Fruit fly (Drosophila melanogaster) whole organism, adult: Measurements from ENCODE around the gene Fatp1.

ENCODE experiments used
- CG11617 ChIP-seq: fragments of 200-800 bp; sonication (Bioruptor generic); optimal IDR thresholded peaks from 2 replicates; lab custom pipeline; 2017; ENCODE audit warnings: mild to moderate bottlenecking, missing biosample characterization, missing genetic modification reagents, missing genetic modification characterization
- CG12768 ChIP-seq: fragments of 200-800 bp; sonication (Bioruptor generic); optimal IDR thresholded peaks from 2 replicates; lab custom pipeline; 2017; ENCODE audit warnings: missing biosample characterization, missing genetic modification characterization, mild to moderate bottlenecking, moderate library complexity, missing genetic modification reagents
- CG1620 ChIP-seq: fragments of 200-800 bp; sonication (Bioruptor generic); optimal IDR thresholded peaks from 2 replicates; lab custom pipeline; 2016; ENCODE audit warnings: missing biosample characterization, missing genetic modification characterization
- CG33017 ChIP-seq: fragments of 200-800 bp; sonication (Bioruptor generic); optimal IDR thresholded peaks from 2 replicates; lab custom pipeline; 2018; ENCODE audit warnings: missing biosample characterization, mild to moderate bottlenecking, missing genetic modification characterization, moderate library complexity
- CG7101 ChIP-seq: fragments of 200-800 bp; sonication (Bioruptor generic); optimal IDR thresholded peaks from 2 replicates; lab custom pipeline; 2018; ENCODE audit warnings: missing biosample characterization, mild to moderate bottlenecking, missing genetic modification characterization, moderate library complexity
- Crg-1 ChIP-seq: fragments of 200-800 bp; sonication (Bioruptor generic); optimal IDR thresholded peaks from 2 replicates; lab custom pipeline; 2016; ENCODE audit warnings: missing biosample characterization, missing genetic modification characterization
- Mnt ChIP-seq: fragments of 200-800 bp; sonication (Bioruptor generic); optimal IDR thresholded peaks from 2 replicates; lab custom pipeline; 2016; ENCODE audit warnings: missing biosample characterization, mild to moderate bottlenecking, missing genetic modification characterization
- kay ChIP-seq: fragments of 200-800 bp; sonication (Bioruptor generic); peaks from one replicate; lab custom pipeline; 2016; ENCODE audit warnings: missing biosample characterization, missing genetic modification characterization, borderline replicate concordance
- pad ChIP-seq: fragments of 200-800 bp; sonication (Bioruptor generic); optimal IDR thresholded peaks from 3 replicates; lab custom pipeline; 2017; ENCODE audit warnings: missing biosample characterization, missing genetic modification characterization, mild to moderate bottlenecking, moderate library complexity, missing genetic modification reagents
- tj ChIP-seq: fragments of 200-800 bp; sonication (Bioruptor generic); optimal IDR thresholded peaks from 3 replicates; lab custom pipeline; 2017; ENCODE audit warnings: missing biosample characterization, mild to moderate bottlenecking, missing genetic modification characterization, moderate library complexity

- no peak for TF ChIP-seq CG12768 (GFP tag; lab: Kevin White, UChicago)
- no peak for TF ChIP-seq CG7101
- no peak for TF ChIP-seq Crg-1 (GFP tag; lab: Kevin White, UChicago)
- TF ChIP-seq kay (GFP tag; lab: Kevin White, UChicago), result no peak
- no peak for TF ChIP-seq pad (GFP tag; lab: Kevin White, UChicago)
- no peak for TF ChIP-seq CG1620
- TF ChIP-seq CG33017 (tag; lab: Kevin White, UChicago), result no peak
- TF ChIP-seq tj (GFP tag; lab: Kevin White, UChicago), result no peak
- TF ChIP-seq CG11617, result no peak
- no peak for TF ChIP-seq Mnt (GFP tag; lab: Kevin White, UChicago)
Observed at dm6 chr2L:10543048-10543752, 26.2 kb upstream of the Fatp1 start.
